Worm (Caenorhabditis elegans): Measurements from ENCODE around the gene F36H5.18.

DNA sequence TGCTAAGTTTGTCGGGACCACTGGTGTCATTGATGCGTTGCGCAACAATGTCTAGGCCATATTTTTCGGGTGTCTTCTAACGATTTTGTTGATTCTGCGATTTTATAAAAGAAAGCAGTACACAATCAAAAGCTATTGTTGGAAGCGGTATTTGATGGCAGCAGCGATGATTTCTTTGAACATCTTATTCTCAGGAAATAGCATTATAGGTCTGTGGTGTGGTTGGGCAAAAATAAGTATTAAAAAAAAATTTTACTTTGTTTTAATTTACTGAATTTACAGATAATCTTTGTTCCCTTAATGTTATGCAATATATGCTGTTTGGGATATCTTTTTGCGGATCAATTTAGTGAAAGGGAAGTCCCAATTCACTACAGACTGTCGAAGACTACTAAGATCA, 2.7 kb upstream of the F36H5.18 start, which contains the start of gene F36H5.10:
- TF ChIP-seq ama-1 (optimal IDR thresholded peaks at IDR 0.05) (no peak), nhr-237 (tag; optimal IDR thresholded peaks at IDR 0.05) (no peak), pha-4 (tag; optimal IDR thresholded peaks at IDR 0.05) (no peak), nhr-11 (tag; optimal IDR thresholded peaks at IDR 0.05) (no peak), unc-62 (GFP tag; optimal IDR thresholded peaks at IDR 0.05) (no peak), elt-1 (tag; optimal IDR thresholded peaks at IDR 0.05) (no peak), unc-39 (tag; optimal IDR thresholded peaks at IDR 0.05) (no peak), R02D3.7 (tag; optimal IDR thresholded peaks at IDR 0.05) (no peak), elt-3 (tag; optimal IDR thresholded peaks at IDR 0.05) (no peak), snpc-4 (tag; optimal IDR thresholded peaks at IDR 0.05) (no peak), egl-5 (tag; optimal IDR thresholded peaks at IDR 0.05) (no peak), elt-2 (tag; optimal IDR thresholded peaks at IDR 0.05) (no peak), jun-1 (tag; optimal IDR thresholded peaks at IDR 0.05) (no peak), hmg-11 (tag; optimal IDR thresholded peaks at IDR 0.05) (no peak)
